Worm (Caenorhabditis elegans) whole organism, midembryonic: ENCODE results near the gene haf-1.

Experiments
- T22C8.4 ChIP-seq: fragments of 200-800 bp; sonication (Bioruptor generic); IDR thresholded peaks from 2 replicates; pipeline ENCODE4 v1.3.6; 2022; ENCODE audit warnings: missing genetic modification characterization, missing compliant biosample characterization
- cog-1 ChIP-seq: sonication (generic microtip); optimal IDR thresholded peaks from 2 replicates; lab custom pipeline; 2016; ENCODE audit warnings: missing genetic modification characterization, missing compliant biosample characterization
- flt-1 ChIP-seq: fragments of 200-800 bp; sonication (Bioruptor generic); IDR thresholded peaks from 2 replicates; pipeline ENCODE4 v1.3.6; 2022; ENCODE audit warnings: missing genetic modification characterization, missing compliant biosample characterization
- klf-2 ChIP-seq: fragments of 200-800 bp; sonication (Bioruptor generic); conservative IDR thresholded peaks from 2 replicates; pipeline ENCODE4 v1.3.6; 2022; ENCODE audit warnings: missing genetic modification reagents, missing genetic modification characterization, missing compliant biosample characterization
- med-1 ChIP-seq: sonication (generic microtip); optimal IDR thresholded peaks from 2 replicates; lab custom pipeline; 2017; ENCODE audit warnings: missing genetic modification characterization, mild to moderate bottlenecking, missing compliant biosample characterization, antibody characterized with exemption, missing genetic modification reagents; ENCODE audit not compliant: insufficient read depth
- ref-1 ChIP-seq: fragments of 200-800 bp; sonication (Bioruptor generic); conservative IDR thresholded peaks from 2 replicates; pipeline ENCODE4 v1.3.6; 2022; ENCODE audit warnings: missing genetic modification reagents, missing genetic modification characterization, missing compliant biosample characterization
- ztf-23 ChIP-seq: fragments of 200-800 bp; sonication (Bioruptor generic); IDR thresholded peaks from 2 replicates; pipeline ENCODE4 v1.3.6; 2022; ENCODE audit warnings: missing genetic modification reagents, missing genetic modification characterization, missing compliant biosample characterization
- ztf-29 ChIP-seq: fragments of 200-800 bp; sonication (Bioruptor generic); IDR thresholded peaks from 2 replicates; pipeline ENCODE4 v1.3.6; 2022; ENCODE audit warnings: missing genetic modification reagents, missing genetic modification characterization, missing compliant biosample characterization

ce11 chrIV:17413343-17413742 is 37.1 kb downstream of the haf-1 start:
- TF ChIP-seq klf-2 (no peak), ref-1 (GFP tag; lab: Robert Waterston, UW) (no peak), ztf-23 (GFP tag; lab: Robert Waterston, UW) (no peak), med-1 (no peak), cog-1 (no peak), T22C8.4 (GFP tag; lab: Robert Waterston, UW) (no peak), flt-1 (no peak), ztf-29 (no peak)
